ENCODE assay signal across 6 worm cellular contexts in the genomic region with DNA sequence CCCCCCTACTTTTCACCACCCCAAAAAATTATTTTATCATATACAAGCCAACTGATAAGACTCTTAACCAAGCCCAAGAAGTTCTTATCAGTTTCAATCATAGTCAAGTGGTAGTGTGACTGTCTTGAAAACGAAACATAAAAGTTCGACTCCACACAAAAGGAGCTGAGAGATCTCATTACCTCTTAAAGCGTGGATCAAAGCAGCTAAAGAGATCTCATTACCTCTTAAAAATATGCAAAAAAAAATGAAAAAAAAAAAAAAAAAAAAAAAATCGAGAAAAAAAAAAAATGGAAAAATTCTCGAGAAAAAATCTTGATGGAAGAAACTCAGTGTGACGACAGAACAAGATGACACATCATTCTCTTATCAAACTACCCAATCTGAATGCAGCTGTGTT.
TF ChIP-seq lines count a peak whose summit lies in the region.
"Not testable (repeated sequence)": the region's sequence is repeated elsewhere in the genome, so short reads cannot be mapped to it uniquely, and the experiment has no call there.

No protein-coding gene starts in this region.

TF ChIP-seq in whole organism, L1 larva, 84 proteins besides CTCF, POLR2A, EP300 and RAD21:
- TF ChIP-seq nhr-90 (tag; optimal IDR thresholded peaks at IDR 0.05; lab: Kevin White, UChicago; ENCODE audit: poor library complexity): peak; percentile 6
- peak; percentile 66 for TF ChIP-seq elt-2 (tag; optimal IDR thresholded peaks at IDR 0.05; lab: Kevin White, UChicago)

TF ChIP-seq in whole organism, L2 larva, 48 proteins besides CTCF, POLR2A, EP300 and RAD21:
- TF ChIP-seq sma-9 (GFP tag; optimal IDR thresholded peaks at IDR 0.05; lab: Kevin White, UChicago) (peak; percentile 10), fos-1 (tag; optimal IDR thresholded peaks at IDR 0.05; lab: Kevin White, UChicago) (peak; percentile 63)
- not testable (repeated sequence) for TF ChIP-seq sma-9 (tag; optimal IDR thresholded peaks at IDR 0.05; lab: Kevin White, UChicago)
TF ChIP-seq in whole organism, L2 larva: peak in this region for 2; not testable (repeated sequence) for 46.

TF ChIP-seq in whole organism, L3 larva, 47 proteins besides CTCF, POLR2A, EP300 and RAD21:
- TF ChIP-seq pqm-1 (tag; optimal IDR thresholded peaks at IDR 0.05; lab: Kevin White, UChicago) (peak; percentile 25), elt-2 (tag; optimal IDR thresholded peaks at IDR 0.05; lab: Kevin White, UChicago) (peak; percentile 88)
TF ChIP-seq in whole organism, L3 larva: peak in this region for 2; not testable (repeated sequence) for 45.

TF ChIP-seq in whole organism, L4 larva, 104 proteins besides CTCF, POLR2A, EP300 and RAD21:
- TF ChIP-seq nhr-48 (tag; optimal IDR thresholded peaks at IDR 0.05; lab: Kevin White, UChicago): peak; percentile 56
- TF ChIP-seq dmd-6 (GFP tag; IDR thresholded peaks at IDR 0.05; lab: Robert Waterston, UW): peak; percentile 74
- TF ChIP-seq tra-1 (GFP tag; IDR thresholded peaks at IDR 0.05; lab: Robert Waterston, UW): 0 out of 2 replicates have a peak, but pooled peaks have one; percentile 66
- TF ChIP-seq pha-4 (GFP tag; IDR thresholded peaks at IDR 0.05; lab: Robert Waterston, UW): peak; percentile 57
- not testable (repeated sequence) for TF ChIP-seq pha-4 (tag; optimal IDR thresholded peaks at IDR 0.05; lab: Kevin White, UChicago)
- peak; percentile 60 for TF ChIP-seq nhr-102 (tag; optimal IDR thresholded peaks at IDR 0.05; lab: Kevin White, UChicago)
- TF ChIP-seq hlh-11 (tag; optimal IDR thresholded peaks at IDR 0.05; lab: Kevin White, UChicago): peak; percentile 41
- TF ChIP-seq daf-16 (GFP tag; optimal IDR thresholded peaks at IDR 0.05; lab: Kevin White, UChicago): peak in 1 of 2 experiments; percentile 19
- peak; percentile 40 for TF ChIP-seq daf-16 (tag; optimal IDR thresholded peaks at IDR 0.05; lab: Kevin White, UChicago)
- TF ChIP-seq dve-1 (tag; optimal IDR thresholded peaks at IDR 0.05; lab: Kevin White, UChicago; ENCODE audit: insufficient read depth): peak; percentile 86

TF ChIP-seq in whole organism, late embryonic, 69 proteins besides CTCF, POLR2A, EP300 and RAD21:
- peak; percentile 21 for TF ChIP-seq elt-2 (tag; optimal IDR thresholded peaks at IDR 0.05; lab: Kevin White, UChicago)

TF ChIP-seq in whole organism, young adult, 124 proteins besides CTCF, POLR2A, EP300 and RAD21:
- peak in 1 of 2 experiments; percentile 34 for TF ChIP-seq let-607 (tag; optimal IDR thresholded peaks at IDR 0.05; lab: Kevin White, UChicago)
- peak; percentile 83 for TF ChIP-seq lin-40 (tag; optimal IDR thresholded peaks at IDR 0.05; lab: Kevin White, UChicago)
- TF ChIP-seq egl-44 (GFP tag; IDR thresholded peaks at IDR 0.05; lab: Robert Waterston, UW): 0 out of 2 replicates have a peak, but pooled peaks have one; percentile 32
- peak; percentile 38 for TF ChIP-seq B0261.1 (tag; optimal IDR thresholded peaks at IDR 0.05; lab: Kevin White, UChicago)
- TF ChIP-seq rpc-1 (optimal IDR thresholded peaks at IDR 0.05; lab: Kevin White, UChicago): peak; percentile 4
- peak; percentile 35 for TF ChIP-seq rpc-1 (tag; optimal IDR thresholded peaks at IDR 0.05; lab: Kevin White, UChicago)
- peak; percentile 62 for TF ChIP-seq nhr-80 (tag; optimal IDR thresholded peaks at IDR 0.05; lab: Kevin White, UChicago)
TF ChIP-seq in whole organism, young adult: peak in this region for 6; not testable (repeated sequence) for 118.
